Worm (Caenorhabditis elegans) whole organism, late embryonic: ENCODE measurements around the gene srh-194.

Source experiments
- Y22D7AL.16 ChIP-seq: sonication (generic microtip); optimal IDR thresholded peaks from 2 replicates; lab custom pipeline; 2016; ENCODE audit warnings: missing genetic modification characterization, missing compliant biosample characterization
- ceh-2 ChIP-seq: sonication (generic microtip); optimal IDR thresholded peaks from 2 replicates; lab custom pipeline; 2016; ENCODE audit warnings: missing genotype, missing genetic modification characterization, missing compliant biosample characterization
- ceh-31 ChIP-seq: sonication (generic microtip); optimal IDR thresholded peaks from 2 replicates; lab custom pipeline; 2016; ENCODE audit warnings: missing genetic modification characterization, missing compliant biosample characterization
- ceh-9 ChIP-seq: sonication (generic microtip); optimal IDR thresholded peaks from 2 replicates; lab custom pipeline; 2016; ENCODE audit warnings: mild to moderate bottlenecking, missing genetic modification characterization, inconsistent platforms, missing compliant biosample characterization
- dve-1 ChIP-seq: sonication (generic microtip); optimal IDR thresholded peaks from 2 replicates; lab custom pipeline; 2017; ENCODE audit warnings: antibody characterized with exemption, mild to moderate bottlenecking, missing genetic modification characterization, missing compliant biosample characterization
- elt-2 ChIP-seq: sonication (generic microtip); optimal IDR thresholded peaks from 2 replicates; lab custom pipeline; 2016; ENCODE audit warnings: missing genetic modification reagents, missing genetic modification characterization, missing compliant biosample characterization
- fkh-10 ChIP-seq: fragments of 150-350 bp; optimal IDR thresholded peaks from 2 replicates; lab custom pipeline; 2014; ENCODE audit warnings: missing biosample characterization, missing genetic modification reagents, missing genetic modification characterization
- hlh-13 ChIP-seq: fragments of 200-800 bp; sonication (Bioruptor generic); optimal IDR thresholded peaks from 2 replicates; lab custom pipeline; 2018; ENCODE audit warnings: mild to moderate bottlenecking, missing genetic modification characterization, missing compliant biosample characterization
- odd-2 ChIP-seq: sonication (generic microtip); optimal IDR thresholded peaks from 2 replicates; lab custom pipeline; 2017; ENCODE audit warnings: antibody characterized with exemption, mild to moderate bottlenecking, missing genetic modification characterization, missing compliant biosample characterization
- sox-4 ChIP-seq: sonication (generic microtip); optimal IDR thresholded peaks from 2 replicates; lab custom pipeline; 2017; ENCODE audit warnings: mild to moderate bottlenecking, missing genetic modification characterization, inconsistent platforms, missing compliant biosample characterization

- TF ChIP-seq odd-2 (tag; lab: Kevin White, UChicago): no peak
- TF ChIP-seq fkh-10 (GFP tag; lab: Kevin White, UChicago): no peak
- no peak for TF ChIP-seq ceh-31 (tag; lab: Kevin White, UChicago)
- no peak for TF ChIP-seq sox-4 (tag; lab: Kevin White, UChicago)
- TF ChIP-seq Y22D7AL.16: no peak
- no peak for TF ChIP-seq elt-2 (tag; lab: Kevin White, UChicago)
- no peak for TF ChIP-seq ceh-9 (tag; lab: Kevin White, UChicago)
- no peak for TF ChIP-seq hlh-13 (GFP tag; lab: Kevin White, UChicago)
- no peak for TF ChIP-seq ceh-2 (tag; lab: Kevin White, UChicago)
- TF ChIP-seq dve-1 (tag; lab: Kevin White, UChicago): no peak
These were observed 33.2 kb downstream of the srh-194 start, which contains the start of gene srt-3 for ce11 chrV:4260090-4260489.
